Worm (Caenorhabditis elegans): ENCODE measurements around the gene F46B3.14.

DNA sequence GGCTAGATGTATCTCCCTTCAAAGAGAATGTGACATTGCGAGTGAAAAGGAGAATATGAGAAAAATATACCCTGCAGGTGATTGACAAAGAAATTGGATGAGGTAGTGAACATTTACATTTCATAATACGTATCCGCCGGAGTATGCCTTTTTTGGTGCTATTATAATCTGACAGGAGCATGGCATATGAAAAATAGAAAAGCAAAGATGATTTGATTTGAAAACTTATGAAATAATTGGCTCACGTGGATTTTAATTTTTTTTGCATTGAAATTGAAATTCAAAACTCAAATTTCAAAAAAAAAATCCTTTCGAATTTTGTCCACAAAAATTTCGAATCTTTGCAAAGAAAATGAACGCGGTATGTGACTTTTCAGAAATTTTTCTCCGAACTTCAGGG, 28.1 kb downstream of the F46B3.14 start, which contains the start of gene ttr-11:
- TF ChIP-seq F13C5.2 (tag; optimal IDR thresholded peaks at IDR 0.05): no peak
- no peak for TF ChIP-seq ceh-36 (tag; optimal IDR thresholded peaks at IDR 0.05)
- no peak for TF ChIP-seq B0310.2 (tag; optimal IDR thresholded peaks at IDR 0.05)
- no peak for TF ChIP-seq sea-1 (GFP tag; conservative IDR thresholded peaks at IDR 0.05)
- no peak for TF ChIP-seq ama-1 (optimal IDR thresholded peaks at IDR 0.05)
